Fruit fly (Drosophila melanogaster) whole organism, embryonic: ENCODE data around the gene Alp10.

Experiments
- B-H2 ChIP-seq: fragments of 200-800 bp; sonication (Bioruptor generic); optimal IDR thresholded peaks from 2 replicates; lab custom pipeline; 2018; ENCODE audit warnings: missing biosample characterization, mild to moderate bottlenecking, missing genetic modification characterization
- C15 ChIP-seq: fragments of 200-800 bp; sonication (Bioruptor generic); IDR thresholded peaks from 3 replicates; pipeline ENCODE4 v1.3.6; 2022; ENCODE audit warnings: missing biosample characterization, missing genetic modification characterization
- CG11696 ChIP-seq: fragments of 200-800 bp; sonication (Bioruptor generic); IDR thresholded peaks from 2 replicates; pipeline ENCODE4 v1.3.6; 2022; ENCODE audit warnings: missing biosample characterization, missing genetic modification characterization
- CG12071 ChIP-seq: fragments of 200-800 bp; sonication (Bioruptor generic); optimal IDR thresholded peaks from 3 replicates; lab custom pipeline; 2018; ENCODE audit warnings: missing biosample characterization, mild to moderate bottlenecking, missing genetic modification characterization
- CG12744 ChIP-seq: fragments of 200-800 bp; sonication (Bioruptor generic); optimal IDR thresholded peaks from 2 replicates; lab custom pipeline; 2016; ENCODE audit warnings: missing biosample characterization, missing genetic modification characterization
- CG13287 ChIP-seq: fragments of 200-800 bp; sonication (Bioruptor generic); IDR thresholded peaks from 2 replicates; pipeline ENCODE4 v1.3.6; 2022; ENCODE audit warnings: missing biosample characterization, missing genetic modification characterization; ENCODE audit not compliant: partially characterized antibody
- CG13894 ChIP-seq: fragments of 200-800 bp; sonication (Bioruptor generic); optimal IDR thresholded peaks from 3 replicates; lab custom pipeline; 2018; ENCODE audit warnings: missing biosample characterization, mild to moderate bottlenecking, missing genetic modification characterization, moderate library complexity
- CG14050 ChIP-seq: fragments of 200-800 bp; sonication (Bioruptor generic); IDR thresholded peaks from 3 replicates; pipeline ENCODE4 v1.3.6; 2022; ENCODE audit warnings: missing biosample characterization, missing genetic modification characterization
- CG17912 ChIP-seq: fragments of 200-800 bp; sonication (Bioruptor generic); optimal IDR thresholded peaks from 2 replicates; lab custom pipeline; 2018; ENCODE audit warnings: missing biosample characterization, mild to moderate bottlenecking, missing genetic modification characterization
- CG1832 ChIP-seq: fragments of 200-800 bp; sonication (Bioruptor generic); optimal IDR thresholded peaks from 2 replicates; lab custom pipeline; 2017; ENCODE audit warnings: missing biosample characterization, mild to moderate bottlenecking, missing genetic modification characterization, inconsistent platforms
- CG2129 ChIP-seq: fragments of 200-800 bp; sonication (Bioruptor generic); IDR thresholded peaks from 2 replicates; pipeline ENCODE4 v1.3.6; 2022; ENCODE audit warnings: missing biosample characterization, missing genetic modification characterization; ENCODE audit not compliant: partially characterized antibody
- CG4730 ChIP-seq: fragments of 200-800 bp; sonication (Bioruptor generic); IDR thresholded peaks from 2 replicates; pipeline ENCODE4 v1.3.6; 2022; ENCODE audit warnings: missing biosample characterization, missing genetic modification characterization
- CG5245 ChIP-seq: fragments of 200-800 bp; sonication (Bioruptor generic); optimal IDR thresholded peaks from 3 replicates; lab custom pipeline; 2016; ENCODE audit warnings: missing biosample characterization, missing genetic modification characterization
- CG6175 ChIP-seq: fragments of 200-800 bp; sonication (Bioruptor generic); IDR thresholded peaks from 3 replicates; pipeline ENCODE4 v1.3.6; 2022; ENCODE audit warnings: missing biosample characterization, missing genetic modification characterization
- CG7357 ChIP-seq: fragments of 200-800 bp; sonication (Bioruptor generic); IDR thresholded peaks from 3 replicates; pipeline ENCODE4 v1.3.6; 2022; ENCODE audit warnings: missing biosample characterization, missing genetic modification characterization
- CG7839 ChIP-seq: fragments of 200-800 bp; sonication (Bioruptor generic); optimal IDR thresholded peaks from 3 replicates; lab custom pipeline; 2018; ENCODE audit warnings: missing biosample characterization, mild to moderate bottlenecking, missing genetic modification characterization, moderate library complexity
- CG8089 ChIP-seq: fragments of 200-800 bp; sonication (Bioruptor generic); optimal IDR thresholded peaks from 3 replicates; lab custom pipeline; 2016; ENCODE audit warnings: missing biosample characterization, missing genetic modification characterization
- CG8765 ChIP-seq: fragments of 200-800 bp; sonication (Bioruptor generic); IDR thresholded peaks from 2 replicates; pipeline ENCODE4 v1.3.6; 2022; ENCODE audit warnings: missing biosample characterization, missing genetic modification characterization
- Elba2 ChIP-seq: fragments of 200-800 bp; sonication (Bioruptor generic); optimal IDR thresholded peaks from 3 replicates; lab custom pipeline; 2016; ENCODE audit warnings: missing biosample characterization, missing genetic modification characterization
- HLH3B ChIP-seq: fragments of 200-800 bp; sonication (Bioruptor generic); IDR thresholded peaks from 2 replicates; pipeline ENCODE4 v1.3.6; 2022; ENCODE audit warnings: missing biosample characterization, missing genetic modification characterization
- Hr51 ChIP-seq, 2 experiments: fragments of 200-800 bp; sonication (Bioruptor generic); optimal IDR thresholded peaks; 2 replicates in 1 of 2; 3 replicates in 1 of 2; lab custom pipeline; 2016 to 2018; ENCODE audit warnings: missing biosample characterization in 2 of 2, missing genetic modification characterization in 2 of 2, mild to moderate bottlenecking in 1 of 2, moderate library complexity in 1 of 2
- Hsf ChIP-seq: fragments of 200-800 bp; sonication (Bioruptor generic); optimal IDR thresholded peaks from 3 replicates; lab custom pipeline; 2016; ENCODE audit warnings: missing biosample characterization, missing genetic modification characterization
- NC2α ChIP-seq: fragments of 200-800 bp; sonication (Bioruptor generic); optimal IDR thresholded peaks from 2 replicates; lab custom pipeline; 2016; ENCODE audit warnings: missing biosample characterization, missing genetic modification characterization
- Nf-YB ChIP-seq: fragments of 200-800 bp; sonication (Bioruptor generic); optimal IDR thresholded peaks from 3 replicates; lab custom pipeline; 2019; ENCODE audit warnings: missing biosample characterization, mild to moderate bottlenecking, missing genetic modification characterization, moderate library complexity
- Sin3A ChIP-seq: fragments of >200 bp; optimal IDR thresholded peaks from 2 replicates; lab custom pipeline; 2018
- Sry-β ChIP-seq: fragments of 200-800 bp; sonication (Bioruptor generic); optimal IDR thresholded peaks from 2 replicates; lab custom pipeline; 2018; ENCODE audit warnings: missing biosample characterization, mild to moderate bottlenecking, missing genetic modification characterization, moderate library complexity
- TFAM ChIP-seq: fragments of 200-800 bp; sonication (Bioruptor generic); optimal IDR thresholded peaks from 2 replicates; lab custom pipeline; 2017; ENCODE audit warnings: missing biosample characterization, missing genetic modification characterization, inconsistent platforms
- YL-1 ChIP-seq: fragments of 200-800 bp; sonication (Bioruptor generic); optimal IDR thresholded peaks from 3 replicates; lab custom pipeline; 2017; ENCODE audit warnings: missing biosample characterization, mild to moderate bottlenecking, missing genetic modification characterization
- ab ChIP-seq: fragments of 200-800 bp; sonication (Bioruptor generic); optimal IDR thresholded peaks from 2 replicates; lab custom pipeline; 2016; ENCODE audit warnings: missing biosample characterization, missing genetic modification characterization
- br ChIP-seq: fragments of >200 bp; optimal IDR thresholded peaks from 2 replicates; lab custom pipeline; 2017
- bsh ChIP-seq, 2 experiments: fragments of 200-800 bp; sonication (Bioruptor generic); optimal IDR thresholded peaks; 2 replicates each; lab custom pipeline; 2017 to 2018; ENCODE audit warnings: mild to moderate bottlenecking in 2 of 2, missing biosample characterization in 2 of 2, missing genetic modification characterization in 2 of 2, moderate library complexity in 1 of 2
- btn ChIP-seq: fragments of 200-800 bp; sonication (Bioruptor generic); optimal IDR thresholded peaks from 2 replicates; lab custom pipeline; 2016; ENCODE audit warnings: missing biosample characterization, missing genetic modification characterization
- croc ChIP-seq: fragments of 200-800 bp; sonication (Bioruptor generic); conservative IDR thresholded peaks from 3 replicates; pipeline ENCODE4 v1.3.6; 2022; ENCODE audit warnings: missing biosample characterization, missing genetic modification characterization
- crp ChIP-seq, 2 experiments: fragments of 200-800 bp; sonication (Bioruptor generic); optimal IDR thresholded peaks; 2 replicates in 1 of 2; 3 replicates in 1 of 2; lab custom pipeline; 2017; ENCODE audit warnings: missing biosample characterization in 2 of 2, missing genetic modification characterization in 2 of 2, mild to moderate bottlenecking in 1 of 2, moderate library complexity in 1 of 2
- dysf ChIP-seq: fragments of 200-800 bp; sonication (Bioruptor generic); IDR thresholded peaks from 3 replicates; pipeline ENCODE4 v1.3.6; 2022; ENCODE audit warnings: missing biosample characterization, missing genetic modification characterization
- fd64A ChIP-seq: fragments of 200-800 bp; sonication (Bioruptor generic); optimal IDR thresholded peaks from 3 replicates; lab custom pipeline; 2018; ENCODE audit warnings: missing biosample characterization, mild to moderate bottlenecking, missing genetic modification characterization
- fru ChIP-seq: fragments of >200 bp; optimal IDR thresholded peaks from 2 replicates; lab custom pipeline; 2017
- gce ChIP-seq: fragments of 200-800 bp; sonication (Bioruptor generic); IDR thresholded peaks from 3 replicates; pipeline ENCODE4 v1.3.6; 2022; ENCODE audit warnings: missing biosample characterization, missing genetic modification characterization
- her ChIP-seq: fragments of 200-800 bp; sonication (Bioruptor generic); optimal IDR thresholded peaks from 2 replicates; lab custom pipeline; 2016; ENCODE audit warnings: missing biosample characterization, missing genetic modification characterization
- kay ChIP-seq: fragments of 200-800 bp; sonication (Bioruptor generic); optimal IDR thresholded peaks from 2 replicates; lab custom pipeline; 2016; ENCODE audit warnings: missing biosample characterization, missing genetic modification characterization
- knrl ChIP-seq: fragments of 200-800 bp; sonication (Bioruptor generic); IDR thresholded peaks from 3 replicates; pipeline ENCODE4 v1.3.6; 2022; ENCODE audit warnings: missing biosample characterization, missing genetic modification characterization; ENCODE audit not compliant: partially characterized antibody
- onecut ChIP-seq: fragments of 200-800 bp; sonication (Bioruptor generic); IDR thresholded peaks from 2 replicates; pipeline ENCODE4 v1.3.6; 2022; ENCODE audit warnings: missing biosample characterization, missing genetic modification characterization
- otp ChIP-seq: fragments of 200-800 bp; sonication (Bioruptor generic); IDR thresholded peaks from 3 replicates; pipeline ENCODE4, ENCODE4 v1.3.6; 2022; ENCODE audit warnings: missing biosample characterization, missing genetic modification characterization
- pan ChIP-seq, 4 experiments: fragments of >200 bp in 3 of 4; fragments of 200-800 bp in 1 of 4; sonication (Bioruptor generic) in 1 of 4; optimal IDR thresholded peaks in 3 of 4; IDR thresholded peaks in 1 of 4; 2 replicates each; pipeline versions ENCODE4 v1.3.6 to Lab custom; 2017 to 2022; ENCODE audit warnings: missing biosample characterization in 2 of 4, missing genetic modification characterization in 2 of 4, mixed read lengths in 1 of 4
- pb ChIP-seq: fragments of 200-800 bp; sonication (Bioruptor generic); optimal IDR thresholded peaks from 3 replicates; lab custom pipeline; 2016; ENCODE audit warnings: missing biosample characterization, missing genetic modification characterization
- pita ChIP-seq: fragments of 200-800 bp; sonication (Bioruptor generic); optimal IDR thresholded peaks from 2 replicates; lab custom pipeline; 2017; ENCODE audit warnings: missing biosample characterization, mild to moderate bottlenecking, missing genetic modification characterization
- pum ChIP-seq: fragments of 200-800 bp; sonication (Bioruptor generic); optimal IDR thresholded peaks from 2 replicates; lab custom pipeline; 2016; ENCODE audit warnings: missing biosample characterization, missing genetic modification characterization
- salm ChIP-seq: fragments of 200-800 bp; sonication (Bioruptor generic); optimal IDR thresholded peaks from 2 replicates; lab custom pipeline; 2018; ENCODE audit warnings: missing biosample characterization, mild to moderate bottlenecking, missing genetic modification characterization
- ssp ChIP-seq: fragments of 200-800 bp; sonication (Bioruptor generic); IDR thresholded peaks from 2 replicates; pipeline ENCODE4 v1.3.6; 2022; ENCODE audit warnings: missing biosample characterization, missing genetic modification characterization
- tio ChIP-seq: fragments of 200-800 bp; sonication (Bioruptor generic); optimal IDR thresholded peaks from 2 replicates; lab custom pipeline; 2017; ENCODE audit warnings: missing biosample characterization, missing genetic modification characterization, inconsistent platforms
- unc-4 ChIP-seq: fragments of 200-800 bp; sonication (Bioruptor generic); IDR thresholded peaks from 2 replicates; pipeline ENCODE4 v1.3.6; 2022; ENCODE audit warnings: missing biosample characterization, missing genetic modification characterization; ENCODE audit not compliant: partially characterized antibody

Gene Alp10

dm6 chr3L:5583295-5583707 lies 11.8 kb downstream of the Alp10 start (continued):
- peak; percentile 71 for TF ChIP-seq CG14050
- TF ChIP-seq TFAM, result no peak
- TF ChIP-seq CG6175 (GFP tag; lab: Robert Waterston, UW), result peak; percentile 82
- no peak for TF ChIP-seq pan (optimal IDR thresholded peaks at IDR 0.05; lab: Kevin White, UChicago)
- TF ChIP-seq pan (GFP tag; optimal IDR thresholded peaks at IDR 0.05 in 1 of 2, IDR thresholded peaks at IDR 0.05 in 1 of 2), result peak in 1 of 2 experiments; percentile 91
- peak; percentile 90 for TF ChIP-seq Sin3A (lab: Kevin White, UChicago)
- TF ChIP-seq CG7839 (tag; lab: Kevin White, UChicago), result no peak
- peak; percentile 86 for TF ChIP-seq unc-4 (GFP tag; lab: Robert Waterston, UW)
- TF ChIP-seq HLH3B (GFP tag; lab: Robert Waterston, UW), result peak; percentile 90
- peak; percentile 60 for TF ChIP-seq CG11696 (GFP tag; lab: Robert Waterston, UW)
- peak; percentile 84 for TF ChIP-seq ab
- peak in 1 of 2 experiments; percentile 80 for TF ChIP-seq bsh (GFP tag; optimal IDR thresholded peaks at IDR 0.05; lab: Kevin White, UChicago)
- TF ChIP-seq CG2129 (GFP tag; lab: Robert Waterston, UW), result peak; percentile 84
- TF ChIP-seq gce, result peak; percentile 78; the same call in 2 of the 3 replicates
- peak; percentile 71 for TF ChIP-seq btn (GFP tag; lab: Kevin White, UChicago)
- peak; percentile 46 for TF ChIP-seq Elba2
- peak; percentile 90 for TF ChIP-seq pum (GFP tag; lab: Kevin White, UChicago)
- peak; percentile 91 for TF ChIP-seq CG13287
- peak; percentile 80 for TF ChIP-seq croc (GFP tag; lab: Robert Waterston, UW)
- TF ChIP-seq onecut (GFP tag; lab: Robert Waterston, UW), result peak; percentile 57
- TF ChIP-seq br (lab: Kevin White, UChicago), result no peak
- TF ChIP-seq CG12071 (GFP tag; lab: Kevin White, UChicago), result no peak
- TF ChIP-seq Nf-YB, result peak; percentile 46
- no peak for TF ChIP-seq B-H2 (GFP tag; lab: Kevin White, UChicago)
- TF ChIP-seq pb (GFP tag; lab: Kevin White, UChicago), result peak; percentile 52
- TF ChIP-seq CG8089, result peak; percentile 64
- TF ChIP-seq salm (tag; lab: Kevin White, UChicago), result no peak
- no peak for TF ChIP-seq Sry-β
- TF ChIP-seq CG5245, result peak; percentile 66
- TF ChIP-seq CG8765, result peak; percentile 82
- TF ChIP-seq ssp (GFP tag; lab: Robert Waterston, UW), result peak; percentile 92
- TF ChIP-seq dysf, result peak; percentile 90
- peak in 1 of 2 experiments; percentile 34 for TF ChIP-seq crp (GFP tag; optimal IDR thresholded peaks at IDR 0.05; lab: Kevin White, UChicago)
- no peak for TF ChIP-seq fru (lab: Kevin White, UChicago)
- TF ChIP-seq NC2α (GFP tag; lab: Kevin White, UChicago), result peak; percentile 53
- TF ChIP-seq kay (GFP tag; lab: Kevin White, UChicago), result peak; percentile 68
- peak in 1 of 2 experiments; percentile 83 for TF ChIP-seq Hr51 (GFP tag; optimal IDR thresholded peaks at IDR 0.05; lab: Kevin White, UChicago)
- TF ChIP-seq pita (GFP tag; lab: Kevin White, UChicago), result peak; percentile 75
- peak; percentile 25 for TF ChIP-seq fd64A (GFP tag; lab: Kevin White, UChicago)
- TF ChIP-seq YL-1 (GFP tag; lab: Kevin White, UChicago), result peak; percentile 81
- TF ChIP-seq CG13894, result no peak
- TF ChIP-seq knrl (GFP tag; lab: Robert Waterston, UW), result peak; percentile 92
- peak; percentile 95 for TF ChIP-seq CG7357 (GFP tag; lab: Robert Waterston, UW)
- TF ChIP-seq Hsf, result peak; percentile 93
- TF ChIP-seq CG4730 (GFP tag; lab: Robert Waterston, UW), result peak; percentile 85
- peak; percentile 68 for TF ChIP-seq tio (GFP tag; lab: Kevin White, UChicago)
- TF ChIP-seq her (GFP tag; lab: Kevin White, UChicago), result peak; percentile 55
- TF ChIP-seq CG12744 (GFP tag; lab: Kevin White, UChicago), result peak; percentile 50
- TF ChIP-seq CG17912 (GFP tag; lab: Kevin White, UChicago), result peak; percentile 49
- TF ChIP-seq C15 (GFP tag; lab: Robert Waterston, UW), result peak; percentile 74; the same call in 2 of the 3 replicates
- peak; percentile 84 for TF ChIP-seq otp
- no peak for TF ChIP-seq CG1832 (GFP tag; lab: Kevin White, UChicago)
